Fruit fly (Drosophila melanogaster): ENCODE data around the gene inaF-D.

The inaF-D gene

DNA sequence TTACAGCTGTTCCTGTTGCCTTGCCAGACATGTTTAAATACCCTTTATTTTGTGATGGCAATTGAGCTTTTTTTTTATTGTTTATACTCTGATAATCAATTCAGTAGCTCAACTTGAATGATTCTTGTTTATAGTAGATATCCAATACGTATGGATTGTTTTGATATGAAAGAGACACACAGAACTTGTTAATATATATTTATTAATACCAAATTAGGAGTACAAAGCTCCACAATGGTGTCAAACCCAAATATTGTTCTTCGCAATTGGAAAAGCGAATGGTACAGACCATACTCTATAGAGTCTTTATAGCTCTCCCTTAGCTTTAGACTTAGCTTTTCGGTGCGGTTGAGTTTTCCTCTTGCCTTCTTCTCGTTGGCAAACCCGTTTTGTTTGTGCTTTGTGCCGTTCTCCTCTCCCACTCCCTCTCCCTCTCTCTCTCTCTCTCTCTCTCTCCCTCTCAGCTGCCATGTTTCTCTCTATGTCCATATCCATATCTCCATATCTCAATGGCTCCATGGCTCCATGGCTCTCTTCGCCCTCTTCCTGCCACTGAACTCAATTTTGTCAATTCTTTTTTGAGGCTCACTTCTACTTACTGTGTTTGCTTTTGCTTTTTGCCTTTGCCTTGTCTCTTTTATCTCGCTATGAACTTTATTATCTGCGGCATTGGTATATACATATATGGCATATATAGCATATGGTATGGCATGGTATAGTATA, 42.8 kb downstream of the inaF-D start (continued):
- TF ChIP-seq Side (GFP tag; optimal IDR thresholded peaks at IDR 0.05) (peak; percentile 60), Tbp (GFP tag; optimal IDR thresholded peaks at IDR 0.05) (no peak), Kr (GFP tag; optimal IDR thresholded peaks at IDR 0.05) (no peak), Asciz (GFP tag; optimal IDR thresholded peaks at IDR 0.05) (peak; percentile 39), E2f2 (GFP tag; IDR thresholded peaks at IDR 0.05) (no peak; the same call in 1 of the 2 replicates), CG13624 (GFP tag; optimal IDR thresholded peaks at IDR 0.05) (no peak), CG2678 (tag; optimal IDR thresholded peaks at IDR 0.05) (peak; percentile 59), CG13296 (GFP tag; optimal IDR thresholded peaks at IDR 0.05) (peak; percentile 73), CG10147 (GFP tag; optimal IDR thresholded peaks at IDR 0.05) (peak; percentile 41), cato (GFP tag; optimal IDR thresholded peaks at IDR 0.05; ENCODE audit: borderline replicate concordance) (no peak), PHDP (tag; optimal IDR thresholded peaks at IDR 0.05) (peak; percentile 24), vfl (GFP tag; optimal IDR thresholded peaks at IDR 0.05) (no peak), oc (tag; optimal IDR thresholded peaks at IDR 0.05) (no peak), CG8290 (GFP tag; optimal IDR thresholded peaks at IDR 0.05) (no peak), CG8290 (tag; optimal IDR thresholded peaks at IDR 0.05) (peak in 1 of 2 experiments; percentile 42), sima (GFP tag; optimal IDR thresholded peaks at IDR 0.05) (no peak), mirr (GFP tag; optimal IDR thresholded peaks at IDR 0.05) (peak; percentile 84), Mad (GFP tag; optimal IDR thresholded peaks at IDR 0.05) (no peak), nom (GFP tag; optimal IDR thresholded peaks at IDR 0.05) (peak; percentile 63), Trl (optimal IDR thresholded peaks at IDR 0.05) (peak; percentile 89 to 99), Trl (GFP tag; optimal IDR thresholded peaks at IDR 0.05) (peak; percentile 72), CG31441 (GFP tag; IDR thresholded peaks at IDR 0.05) (no peak), ATbp (GFP tag; optimal IDR thresholded peaks at IDR 0.05) (peak; percentile 73), klu (GFP tag; IDR thresholded peaks at IDR 0.05) (no peak), Meics (GFP tag; optimal IDR thresholded peaks at IDR 0.05) (peak; percentile 49), Bteb2 (GFP tag; optimal IDR thresholded peaks at IDR 0.05) (peak; percentile 16), hbn (GFP tag; IDR thresholded peaks at IDR 0.05; ENCODE audit: partially characterized antibody) (no peak), CG15011 (GFP tag; optimal IDR thresholded peaks at IDR 0.05) (peak; percentile 38), NC2β (GFP tag; optimal IDR thresholded peaks at IDR 0.05) (peak; percentile 17), CG7357 (GFP tag; IDR thresholded peaks at IDR 0.05) (no peak), jumu (GFP tag; optimal IDR thresholded peaks at IDR 0.05) (no peak), CG1602 (GFP tag; optimal IDR thresholded peaks at IDR 0.05) (no peak), CG9876 (GFP tag; optimal IDR thresholded peaks at IDR 0.05) (no peak), cwo (GFP tag; optimal IDR thresholded peaks at IDR 0.05) (peak; percentile 48), Sry-β (GFP tag; optimal IDR thresholded peaks at IDR 0.05) (peak; percentile 25), gfzf (GFP tag; optimal IDR thresholded peaks at IDR 0.05) (no peak), CG8924 (tag; optimal IDR thresholded peaks at IDR 0.05) (peak; percentile 56), CG6765 (GFP tag; optimal IDR thresholded peaks at IDR 0.05) (peak; percentile 78), hkb (optimal IDR thresholded peaks at IDR 0.05) (no peak), hkb (GFP tag; IDR thresholded peaks at IDR 0.05) (peak; percentile 56), CG2120 (GFP tag; optimal IDR thresholded peaks at IDR 0.05) (peak; percentile 19), kni (GFP tag; optimal IDR thresholded peaks at IDR 0.05) (peak; percentile 78), row (GFP tag; IDR thresholded peaks at IDR 0.05) (peak; percentile 29; the same call in 1 of the 3 replicates), CG11723 (GFP tag; optimal IDR thresholded peaks at IDR 0.05) (no peak), Camta (GFP tag; optimal IDR thresholded peaks at IDR 0.05) (peak; percentile 9), CG8388 (GFP tag; optimal IDR thresholded peaks at IDR 0.05) (no peak), CG7556 (GFP tag; optimal IDR thresholded peaks at IDR 0.05) (peak; percentile 28), salm (tag; optimal IDR thresholded peaks at IDR 0.05) (peak; percentile 20), CHES-1-like (GFP tag; optimal IDR thresholded peaks at IDR 0.05) (peak; percentile 13), CG17359 (tag; optimal IDR thresholded peaks at IDR 0.05) (peak; percentile 44)

Data from whole organism, embryonic.